Worm (Caenorhabditis elegans): ENCODE measurements around the gene F49E10.4.

F49E10.4 gene

DNA sequence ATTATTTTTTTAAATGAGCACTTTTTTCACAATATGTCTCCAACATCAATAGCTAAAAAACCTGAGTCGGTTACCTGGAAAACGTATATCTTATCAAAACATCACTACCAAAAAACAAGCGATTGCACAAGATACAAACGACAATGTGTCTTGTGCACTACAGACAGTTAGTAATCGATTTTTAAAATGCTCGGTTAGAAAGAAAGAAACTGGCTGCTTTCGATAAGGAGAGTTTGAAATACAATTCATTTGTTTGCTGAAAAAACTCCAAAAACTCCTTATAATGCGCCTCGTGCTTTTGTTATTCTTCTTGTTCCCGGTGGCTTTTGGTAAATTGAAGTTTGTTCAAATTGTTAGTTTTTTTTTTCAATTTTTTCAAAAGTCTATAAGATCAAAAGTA, 46.5 kb upstream of the F49E10.4 start, which contains the start of gene acp-5:
Gene acp-5, plus strand, starts transcription at position 261 of the 400 bp plus-strand sequence.
- TF ChIP-seq fos-1 (tag; optimal IDR thresholded peaks at IDR 0.05) (peak; percentile 10), peb-1 (tag; optimal IDR thresholded peaks at IDR 0.05) (no peak), snpc-4 (tag; optimal IDR thresholded peaks at IDR 0.05) (no peak), nhr-25 (tag; optimal IDR thresholded peaks at IDR 0.05) (no peak)

DNA sequence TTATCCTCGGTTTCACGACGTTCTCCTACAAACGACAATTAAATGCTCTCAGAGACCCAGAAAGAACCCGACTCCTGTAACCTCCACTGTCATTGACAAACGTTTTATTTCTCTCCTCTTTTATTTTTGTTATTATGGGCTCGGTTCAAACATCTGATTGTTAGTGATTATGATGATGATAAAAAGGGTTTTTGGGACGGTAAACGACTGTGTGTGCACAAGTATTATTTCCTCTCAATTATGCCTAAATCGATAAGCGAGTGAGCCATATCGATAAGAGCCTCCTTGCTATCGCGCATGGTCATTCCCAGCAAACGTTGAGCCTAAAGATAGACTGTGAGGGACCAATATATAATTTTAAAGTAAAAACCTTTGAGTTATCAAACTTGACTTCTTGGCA, 43.8 kb upstream of the F49E10.4 start:
- no peak for TF ChIP-seq dmd-4 (tag; optimal IDR thresholded peaks at IDR 0.05)
- peak; percentile 16 for TF ChIP-seq fos-1 (tag; optimal IDR thresholded peaks at IDR 0.05)
- no peak for TF ChIP-seq mab-5 (tag; optimal IDR thresholded peaks at IDR 0.05)
- no peak for TF ChIP-seq ztf-11 (tag; optimal IDR thresholded peaks at IDR 0.05)
- TF ChIP-seq lsy-2 (tag; optimal IDR thresholded peaks at IDR 0.05), result no peak

DNA sequence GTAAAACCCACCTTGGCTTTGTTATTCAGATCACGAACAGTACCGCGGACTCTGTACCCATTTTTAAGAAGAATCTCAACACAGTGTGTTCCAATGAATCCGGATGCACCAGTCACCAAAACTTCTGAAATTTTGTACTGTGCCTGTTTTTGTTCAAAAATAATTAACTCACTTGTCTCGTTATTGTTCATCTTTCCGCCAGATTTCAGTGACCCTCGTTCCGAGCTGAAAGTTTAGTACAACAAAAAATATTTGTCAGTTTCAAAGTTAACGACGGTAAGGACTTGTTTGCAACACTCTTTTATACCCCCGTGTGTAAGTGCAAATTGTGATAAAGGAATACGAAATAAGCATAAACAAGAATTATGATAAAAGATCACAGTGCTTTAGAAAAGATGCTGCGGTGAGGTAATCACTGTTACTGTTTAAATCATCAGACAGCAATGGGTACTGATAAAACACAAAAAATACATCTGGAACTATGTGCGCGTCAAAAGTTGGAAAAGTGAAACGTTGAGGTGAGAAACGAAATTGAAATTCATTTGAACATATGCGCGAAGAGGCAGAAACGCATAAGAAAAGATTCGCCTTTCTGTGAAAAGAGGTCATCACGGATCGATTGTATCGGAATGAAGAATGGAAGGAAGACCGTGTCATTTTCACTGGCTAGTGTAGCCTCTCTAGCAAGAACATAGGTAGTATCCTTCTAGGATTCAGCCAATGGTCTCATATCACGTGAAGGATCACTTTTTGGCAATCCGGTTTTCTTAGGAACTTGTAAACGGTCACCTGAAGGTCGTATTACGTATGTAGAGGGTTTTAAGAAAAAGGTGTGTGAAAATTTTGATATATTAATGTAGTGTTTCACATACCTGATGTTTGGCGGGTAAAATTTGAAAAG, 40.8 kb upstream of the F49E10.4 start, which contains the start of gene F13D11.4:
Gene F13D11.4, minus strand, starts transcription at position 225 of the 901 bp plus-strand sequence.
- TF ChIP-seq blmp-1 (tag; optimal IDR thresholded peaks at IDR 0.05; ENCODE audit: insufficient read depth) (peak; percentile 25), alr-1 (tag; optimal IDR thresholded peaks at IDR 0.05) (no peak), nhr-129 (tag; optimal IDR thresholded peaks at IDR 0.05) (no peak), ZK546.5 (tag; optimal IDR thresholded peaks at IDR 0.05) (no peak), ama-1 (optimal IDR thresholded peaks at IDR 0.05) (no peak), unc-55 (GFP tag; optimal IDR thresholded peaks at IDR 0.05) (no peak), aly-2 (tag; optimal IDR thresholded peaks at IDR 0.05) (no peak), nhr-11 (tag; optimal IDR thresholded peaks at IDR 0.05) (no peak), lsy-2 (tag; optimal IDR thresholded peaks at IDR 0.05) (no peak), ztf-11 (tag; optimal IDR thresholded peaks at IDR 0.05) (no peak), elt-3 (tag; optimal IDR thresholded peaks at IDR 0.05) (no peak), mdl-1 (tag; optimal IDR thresholded peaks at IDR 0.05) (no peak), nhr-237 (tag; optimal IDR thresholded peaks at IDR 0.05) (no peak), sma-9 (GFP tag; optimal IDR thresholded peaks at IDR 0.05) (peak; percentile 38), sma-9 (tag; optimal IDR thresholded peaks at IDR 0.05) (no peak), ceh-16 (tag; optimal IDR thresholded peaks at IDR 0.05) (no peak), elt-1 (tag; optimal IDR thresholded peaks at IDR 0.05) (no peak), nhr-21 (tag; optimal IDR thresholded peaks at IDR 0.05) (peak; percentile 58), unc-39 (tag; optimal IDR thresholded peaks at IDR 0.05) (no peak), ztf-1 (GFP tag; conservative IDR thresholded peaks at IDR 0.05) (no peak), nhr-25 (tag; optimal IDR thresholded peaks at IDR 0.05) (peak; percentile 27), sma-3 (GFP tag; optimal IDR thresholded peaks at IDR 0.05) (peak; percentile 51), lin-13 (GFP tag; optimal IDR thresholded peaks at IDR 0.05) (no peak)

DNA sequence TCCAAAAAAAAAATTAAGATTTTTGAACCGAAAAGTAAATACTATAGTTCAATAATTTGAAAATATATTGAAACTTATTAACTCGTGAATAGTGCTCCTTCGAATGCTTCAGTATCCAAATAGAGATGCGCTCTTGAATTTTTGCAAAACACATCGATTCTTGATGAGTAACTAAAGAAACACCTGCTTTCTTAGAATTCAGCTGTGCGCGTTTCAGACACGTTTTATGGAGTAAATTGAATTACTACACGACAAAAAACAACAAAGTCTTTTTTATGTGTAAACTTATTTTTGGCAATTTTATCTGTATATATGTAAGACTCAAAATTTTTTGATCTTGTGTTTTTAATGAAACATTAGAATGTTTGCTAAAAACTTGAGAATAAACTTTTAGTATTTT, 39.1 kb upstream of the F49E10.4 start:
- TF ChIP-seq R02D3.7 (tag; optimal IDR thresholded peaks at IDR 0.05) (no peak), egl-27 (tag; optimal IDR thresholded peaks at IDR 0.05) (no peak), nhr-23 (tag; optimal IDR thresholded peaks at IDR 0.05) (no peak), unc-62 (GFP tag; optimal IDR thresholded peaks at IDR 0.05) (no peak), crh-2 (tag; optimal IDR thresholded peaks at IDR 0.05) (no peak), Y55F3AM.14 (GFP tag; optimal IDR thresholded peaks at IDR 0.05) (no peak), snpc-4 (tag; optimal IDR thresholded peaks at IDR 0.05) (no peak), aly-2 (tag; optimal IDR thresholded peaks at IDR 0.05) (no peak), skn-1 (tag; optimal IDR thresholded peaks at IDR 0.05) (no peak)

DNA sequence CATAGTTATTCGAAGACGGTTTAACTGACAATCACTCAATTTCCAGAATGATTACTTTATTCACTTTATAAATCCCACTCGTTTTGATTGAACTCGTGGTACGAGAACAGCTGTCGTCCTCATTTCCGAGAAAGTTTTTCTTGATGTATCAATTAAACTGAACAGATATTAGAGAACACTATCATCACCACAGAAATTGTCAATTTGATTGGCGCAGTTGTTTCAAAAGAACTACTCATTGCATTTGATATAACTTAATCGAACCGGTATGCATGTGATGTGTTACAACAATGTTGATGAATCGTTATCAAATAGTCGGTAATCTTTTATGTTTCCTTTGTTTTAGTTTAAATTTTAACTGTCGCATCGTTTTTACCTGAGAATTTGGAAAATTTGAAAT, 38.6 kb upstream of the F49E10.4 start:
- TF ChIP-seq zag-1 (tag; optimal IDR thresholded peaks at IDR 0.05), result no peak
- TF ChIP-seq nhr-237 (tag; optimal IDR thresholded peaks at IDR 0.05), result no peak
- no peak for TF ChIP-seq egl-27 (tag; optimal IDR thresholded peaks at IDR 0.05)
- TF ChIP-seq snpc-4 (tag; optimal IDR thresholded peaks at IDR 0.05), result no peak
- TF ChIP-seq unc-39 (tag; optimal IDR thresholded peaks at IDR 0.05), result no peak
- TF ChIP-seq lin-13 (GFP tag; optimal IDR thresholded peaks at IDR 0.05), result no peak
- TF ChIP-seq crh-2 (tag; optimal IDR thresholded peaks at IDR 0.05), result peak; percentile 47
- no peak for TF ChIP-seq nhr-21 (tag; optimal IDR thresholded peaks at IDR 0.05)
- TF ChIP-seq ceh-16 (tag; optimal IDR thresholded peaks at IDR 0.05), result no peak
- no peak for TF ChIP-seq Y55F3AM.14 (GFP tag; optimal IDR thresholded peaks at IDR 0.05)
- no peak for TF ChIP-seq elt-3 (tag; optimal IDR thresholded peaks at IDR 0.05)
- peak; percentile 52 for TF ChIP-seq nhr-25 (tag; optimal IDR thresholded peaks at IDR 0.05)
- peak; percentile 81 for TF ChIP-seq sma-9 (GFP tag; optimal IDR thresholded peaks at IDR 0.05)
- TF ChIP-seq sma-9 (tag; optimal IDR thresholded peaks at IDR 0.05), result no peak
- peak; percentile 15 for TF ChIP-seq nhr-6 (tag; optimal IDR thresholded peaks at IDR 0.05)
- peak; percentile 38 for TF ChIP-seq mab-5 (tag; optimal IDR thresholded peaks at IDR 0.05)
- no peak for TF ChIP-seq lin-39 (tag; optimal IDR thresholded peaks at IDR 0.05)
- TF ChIP-seq unc-62 (GFP tag; optimal IDR thresholded peaks at IDR 0.05), result no peak
- no peak for TF ChIP-seq aly-2 (tag; optimal IDR thresholded peaks at IDR 0.05)
- TF ChIP-seq F13H6.1 (tag; optimal IDR thresholded peaks at IDR 0.05), result peak; percentile 69
- no peak for TF ChIP-seq nhr-12 (tag; optimal IDR thresholded peaks at IDR 0.05)
- no peak for TF ChIP-seq ztf-1 (GFP tag; conservative IDR thresholded peaks at IDR 0.05)
- TF ChIP-seq skn-1 (tag; optimal IDR thresholded peaks at IDR 0.05), result no peak
- no peak for TF ChIP-seq R02D3.7 (tag; optimal IDR thresholded peaks at IDR 0.05)
- no peak for TF ChIP-seq unc-55 (GFP tag; optimal IDR thresholded peaks at IDR 0.05)
- TF ChIP-seq lsy-2 (tag; optimal IDR thresholded peaks at IDR 0.05), result peak in 1 of 2 experiments; percentile 66
- peak; percentile 76 for TF ChIP-seq sem-4 (tag; optimal IDR thresholded peaks at IDR 0.05)
- TF ChIP-seq mdl-1 (tag; optimal IDR thresholded peaks at IDR 0.05), result no peak

Measured in whole organism, L2 larva.